Fruit fly (Drosophila melanogaster): ENCODE data around the gene ATPsynCF6.

ATPsynCF6 gene

dm6 chr3R:23337183-23337825 lies 18.6 kb downstream of the ATPsynCF6 start (continued):
- TF ChIP-seq CG8290 (GFP tag; optimal IDR thresholded peaks at IDR 0.05) (no peak), CG8290 (tag; optimal IDR thresholded peaks at IDR 0.05) (peak in 1 of 2 experiments; percentile 18), CG30431 (GFP tag; optimal IDR thresholded peaks at IDR 0.05) (no peak), slbo (GFP tag; IDR thresholded peaks at IDR 0.05) (peak; percentile 45; the same call in 1 of the 2 replicates), cwo (GFP tag; optimal IDR thresholded peaks at IDR 0.05) (peak; percentile 32), lilli (GFP tag; optimal IDR thresholded peaks at IDR 0.05) (peak; percentile 45), Med (GFP tag) (peak; percentile 73), corto (GFP tag; optimal IDR thresholded peaks at IDR 0.05) (peak; percentile 37), CG18619 (GFP tag; optimal IDR thresholded peaks at IDR 0.05) (peak; percentile 22), exex (tag; optimal IDR thresholded peaks at IDR 0.05) (peak; percentile 75), lab (GFP tag; optimal IDR thresholded peaks at IDR 0.05) (peak; percentile 43), CG33213 (GFP tag; optimal IDR thresholded peaks at IDR 0.05) (no peak), Dip3 (GFP tag; optimal IDR thresholded peaks at IDR 0.05) (peak; percentile 49), ash1 (GFP tag; optimal IDR thresholded peaks at IDR 0.05) (no peak), lbe (GFP tag; optimal IDR thresholded peaks at IDR 0.05) (peak; percentile 23), ERR (GFP tag; optimal IDR thresholded peaks at IDR 0.05) (no peak), sens (GFP tag) (peak; percentile 41), CG5180 (GFP tag; optimal IDR thresholded peaks at IDR 0.05) (no peak), CG11696 (GFP tag; IDR thresholded peaks at IDR 0.05) (no peak), CG3281 (GFP tag; optimal IDR thresholded peaks at IDR 0.05) (peak; percentile 13), CG7987 (GFP tag; optimal IDR thresholded peaks at IDR 0.05) (no peak), zfh2 (GFP tag; optimal IDR thresholded peaks at IDR 0.05) (peak; percentile 52), CG13624 (GFP tag; optimal IDR thresholded peaks at IDR 0.05) (peak; percentile 50), gem (tag; optimal IDR thresholded peaks at IDR 0.05) (peak; percentile 37), Meics (GFP tag; optimal IDR thresholded peaks at IDR 0.05) (peak; percentile 8), CG9727 (GFP tag; optimal IDR thresholded peaks at IDR 0.05) (peak; percentile 13), grau (tag; optimal IDR thresholded peaks at IDR 0.05) (peak; percentile 26), CG2678 (tag; optimal IDR thresholded peaks at IDR 0.05) (peak; percentile 57), Elba2 (GFP tag; optimal IDR thresholded peaks at IDR 0.05) (no peak), CG7786 (GFP tag; optimal IDR thresholded peaks at IDR 0.05) (peak; percentile 14), mirr (GFP tag; optimal IDR thresholded peaks at IDR 0.05) (peak; percentile 53), Hmr (GFP tag; optimal IDR thresholded peaks at IDR 0.05) (peak; percentile 38)

- TF ChIP-seq CG9609 (GFP tag; optimal IDR thresholded peaks at IDR 0.05) (no peak), z (GFP tag; IDR thresholded peaks at IDR 0.05) (no peak), Spps (tag; optimal IDR thresholded peaks at IDR 0.05) (no peak), Pdp1 (GFP tag; optimal IDR thresholded peaks at IDR 0.05) (peak in 1 of 2 experiments; percentile 16), pan (optimal IDR thresholded peaks at IDR 0.05) (no peak), pan (GFP tag; optimal IDR thresholded peaks at IDR 0.05 in 1 of 2, IDR thresholded peaks at IDR 0.05 in 1 of 2) (no peak), CG8281 (tag; optimal IDR thresholded peaks at IDR 0.05) (peak; percentile 99)
These were observed 19.4 kb downstream of the ATPsynCF6 start for dm6 chr3R:23336513-23336912.

DNA sequence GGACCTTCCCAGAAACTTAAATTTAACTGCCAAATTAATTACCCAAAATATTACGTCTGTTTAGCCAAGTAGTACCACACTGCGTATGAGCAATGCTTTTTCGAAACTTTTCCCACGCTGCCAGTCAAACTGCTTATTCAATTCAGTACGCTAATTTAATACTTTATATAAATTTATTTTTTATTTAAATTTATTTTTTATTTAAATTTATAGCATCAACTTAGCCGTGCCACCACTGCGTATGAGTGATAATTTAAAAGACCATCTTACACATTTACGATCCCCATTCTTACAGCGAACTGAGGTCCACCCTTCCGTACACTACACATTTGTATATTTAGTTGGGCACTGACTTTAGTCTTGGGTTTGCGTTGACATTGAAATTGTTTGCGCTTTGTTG lies 20.3 kb downstream of the ATPsynCF6 start:
- TF ChIP-seq CG13287 (GFP tag; IDR thresholded peaks at IDR 0.05; ENCODE audit: partially characterized antibody) = no peak
- peak; percentile 66 for TF ChIP-seq CG7928 (GFP tag; optimal IDR thresholded peaks at IDR 0.05)
- no peak for TF ChIP-seq pb (GFP tag; optimal IDR thresholded peaks at IDR 0.05)
- no peak for TF ChIP-seq CG30020 (tag; optimal IDR thresholded peaks at IDR 0.05)
- TF ChIP-seq yki (optimal IDR thresholded peaks at IDR 0.05) = no peak
- peak; percentile 84; the same call in 2 of the 3 replicates for TF ChIP-seq dysf (GFP tag; IDR thresholded peaks at IDR 0.05)
- TF ChIP-seq cad (GFP tag; optimal IDR thresholded peaks at IDR 0.05) = no peak
- peak; percentile 62 for TF ChIP-seq exex (tag; optimal IDR thresholded peaks at IDR 0.05)
- no peak for TF ChIP-seq Side (GFP tag; optimal IDR thresholded peaks at IDR 0.05)
- no peak for TF ChIP-seq knrl (GFP tag; IDR thresholded peaks at IDR 0.05; ENCODE audit: partially characterized antibody)
- peak; percentile 51 for TF ChIP-seq schlank (tag; optimal IDR thresholded peaks at IDR 0.05)
- 0 out of 2 replicates have a peak, but pooled peaks have one; percentile 54 for TF ChIP-seq CG4730 (GFP tag; IDR thresholded peaks at IDR 0.05)
- no peak for TF ChIP-seq ap (GFP tag; IDR thresholded peaks at IDR 0.05)

Measured in whole organism, embryonic.